Worm (Caenorhabditis elegans) whole organism, L4 larva: Measurements from ENCODE around the gene H19J13.2.
"Not testable (repeated sequence)": the region's sequence is repeated elsewhere in the genome, so short reads cannot be mapped to it uniquely, and the experiment has no call there.

Experiments
- R02D3.7 ChIP-seq: fragments of 150-350 bp; sonication (generic microtip); optimal IDR thresholded peaks from 3 replicates; lab custom pipeline; 2014; ENCODE audit warnings: missing biosample characterization, missing genetic modification characterization
- Y48G9A.11 ChIP-seq: fragments of 200-800 bp; sonication (Bioruptor generic); IDR thresholded peaks from 2 replicates; pipeline ENCODE4 v1.3.6; 2022; ENCODE audit warnings: missing genetic modification reagents, missing genetic modification characterization, missing compliant biosample characterization
- Y5F2A.4 ChIP-seq: fragments of 200-800 bp; sonication (Bioruptor generic); optimal IDR thresholded peaks from 2 replicates; lab custom pipeline; 2018; ENCODE audit warnings: mild to moderate bottlenecking, missing genetic modification characterization, missing compliant biosample characterization
- arid-1 ChIP-seq: fragments of 200-800 bp; sonication (Bioruptor generic); conservative IDR thresholded peaks from 2 replicates; pipeline ENCODE4 v1.3.6; 2022; ENCODE audit warnings: missing genetic modification reagents, missing genetic modification characterization, missing compliant biosample characterization
- fkh-10 ChIP-seq: fragments of 150-350 bp; optimal IDR thresholded peaks from 2 replicates; lab custom pipeline; 2014; ENCODE audit warnings: missing biosample characterization, missing genetic modification reagents, missing genetic modification characterization
- hlh-30 ChIP-seq: sonication (generic microtip); optimal IDR thresholded peaks from 2 replicates; lab custom pipeline; 2017; ENCODE audit warnings: antibody characterized with exemption, mild to moderate bottlenecking, missing genetic modification characterization, missing compliant biosample characterization; ENCODE audit not compliant: insufficient read depth
- nhr-28 ChIP-seq: fragments of 150-350 bp; optimal IDR thresholded peaks from 2 replicates; lab custom pipeline; 2014; ENCODE audit warnings: missing biosample characterization, missing genetic modification characterization
- skn-1 ChIP-seq: fragments of 150-350 bp; optimal IDR thresholded peaks from 2 replicates; lab custom pipeline; 2014; ENCODE audit warnings: missing biosample characterization, missing genetic modification characterization
- zag-1 ChIP-seq: fragments of 150-350 bp; optimal IDR thresholded peaks from 2 replicates; lab custom pipeline; 2014; ENCODE audit warnings: missing biosample characterization, missing genetic modification characterization
- zip-11 ChIP-seq: fragments of 200-800 bp; sonication (Bioruptor generic); IDR thresholded peaks from 2 replicates; pipeline ENCODE4 v1.3.6; 2022; ENCODE audit warnings: missing genetic modification characterization, missing compliant biosample characterization

DNA sequence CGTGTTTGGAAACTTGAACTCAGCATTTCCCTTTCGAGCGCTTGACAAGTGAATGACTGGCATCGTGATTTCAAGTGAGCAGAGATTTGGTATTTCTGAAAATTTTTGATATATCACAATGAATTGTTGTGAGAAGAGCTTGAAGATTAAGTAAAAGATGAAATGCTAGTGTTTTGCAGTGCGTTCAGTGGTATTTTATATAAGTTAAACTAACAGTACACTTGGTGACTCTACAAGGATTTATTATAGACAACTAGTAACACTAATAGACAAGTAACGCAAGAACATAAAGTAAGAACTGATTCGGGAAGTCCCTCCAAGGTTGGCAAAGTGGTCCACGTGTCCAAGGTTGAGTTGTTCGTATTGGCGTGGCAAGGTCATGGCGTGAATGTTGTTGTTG, 29.0 kb upstream of the H19J13.2 start, which contains the start of gene dot-1.3:
- not testable (repeated sequence) for TF ChIP-seq hlh-30 (tag; lab: Kevin White, UChicago); nhr-28 (tag; lab: Kevin White, UChicago); Y48G9A.11; zag-1 (tag; lab: Kevin White, UChicago); R02D3.7 (tag; lab: Kevin White, UChicago); zip-11 (GFP tag; lab: Robert Waterston, UW); skn-1; Y5F2A.4 (GFP tag; lab: Kevin White, UChicago); fkh-10 (GFP tag; lab: Kevin White, UChicago); arid-1
